Worm (Caenorhabditis elegans): ENCODE results near the gene C45G9.5.

DNA sequence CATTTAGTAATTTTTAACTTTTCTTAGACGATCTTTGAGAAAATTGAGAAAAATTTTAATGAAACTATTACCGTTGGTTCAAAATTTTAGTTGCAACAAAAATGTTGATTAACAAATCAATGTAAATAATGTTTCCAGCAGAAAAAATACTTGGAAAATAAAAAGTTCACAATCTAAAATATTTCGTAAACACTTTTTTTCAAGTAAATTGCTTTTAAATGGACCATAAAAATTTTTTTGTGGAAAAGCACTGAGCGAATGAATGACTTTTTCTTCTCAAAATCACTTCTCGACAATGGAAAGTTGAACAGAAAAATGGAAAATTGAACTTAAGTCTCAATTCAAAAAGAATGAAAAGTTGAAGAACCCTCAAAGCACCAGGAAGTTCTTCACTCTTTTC is 5.6 kb downstream of the C45G9.5 start, which contains the start of gene C45G9.8:
- TF ChIP-seq him-1 (tag; optimal IDR thresholded peaks at IDR 0.05), result no peak
- TF ChIP-seq dao-5 (tag; optimal IDR thresholded peaks at IDR 0.05), result no peak
